Fruit fly (Drosophila melanogaster): ENCODE results near the gene Adck5.

The Adck5 gene

dm6 chr3L:11135846-11136245 is 33.8 kb upstream of the Adck5 start, which contains the start of gene IRSp53:
Gene IRSp53, plus strand, starts transcription at chr3L:11136049.
- TF ChIP-seq insv (optimal IDR thresholded peaks at IDR 0.05) (no peak), psq (optimal IDR thresholded peaks at IDR 0.05) (no peak), Myc (optimal IDR thresholded peaks at IDR 0.05) (no peak), h (optimal IDR thresholded peaks at IDR 0.05) (no peak), ttk (optimal IDR thresholded peaks at IDR 0.05) (no peak), Sin3A (optimal IDR thresholded peaks at IDR 0.05) (no peak)

dm6 chr3L:11136349-11136748 is 33.3 kb upstream of the Adck5 start:
- TF ChIP-seq psq (optimal IDR thresholded peaks at IDR 0.05): no peak
- no peak for TF ChIP-seq insv (optimal IDR thresholded peaks at IDR 0.05)
- TF ChIP-seq Myc (optimal IDR thresholded peaks at IDR 0.05): no peak
- TF ChIP-seq h (optimal IDR thresholded peaks at IDR 0.05): no peak
- TF ChIP-seq Sin3A (optimal IDR thresholded peaks at IDR 0.05): no peak
- TF ChIP-seq ttk (optimal IDR thresholded peaks at IDR 0.05): no peak

- TF ChIP-seq h (optimal IDR thresholded peaks at IDR 0.05) (no peak), ttk (optimal IDR thresholded peaks at IDR 0.05) (no peak), psq (optimal IDR thresholded peaks at IDR 0.05) (no peak), Myc (optimal IDR thresholded peaks at IDR 0.05) (no peak), insv (optimal IDR thresholded peaks at IDR 0.05) (no peak), Sin3A (optimal IDR thresholded peaks at IDR 0.05) (no peak)
Observed at dm6 chr3L:11138862-11139261, 30.8 kb upstream of the Adck5 start.

dm6 chr3L:11145065-11145464 is 24.6 kb upstream of the Adck5 start:
- TF ChIP-seq ttk (optimal IDR thresholded peaks at IDR 0.05) (no peak), psq (optimal IDR thresholded peaks at IDR 0.05) (no peak), Myc (optimal IDR thresholded peaks at IDR 0.05) (no peak), Sin3A (optimal IDR thresholded peaks at IDR 0.05) (no peak), insv (optimal IDR thresholded peaks at IDR 0.05) (no peak), h (optimal IDR thresholded peaks at IDR 0.05) (no peak)

dm6 chr3L:11147675-11148074 is 21.9 kb upstream of the Adck5 start:
- no peak for TF ChIP-seq ttk (optimal IDR thresholded peaks at IDR 0.05)
- no peak for TF ChIP-seq Sin3A (optimal IDR thresholded peaks at IDR 0.05)
- no peak for TF ChIP-seq insv (optimal IDR thresholded peaks at IDR 0.05)
- TF ChIP-seq h (optimal IDR thresholded peaks at IDR 0.05): no peak
- no peak for TF ChIP-seq Myc (optimal IDR thresholded peaks at IDR 0.05)
- TF ChIP-seq psq (optimal IDR thresholded peaks at IDR 0.05): no peak

dm6 chr3L:11148478-11149251 is 21.0 kb upstream of the Adck5 start:
- TF ChIP-seq ttk (optimal IDR thresholded peaks at IDR 0.05) (no peak), h (optimal IDR thresholded peaks at IDR 0.05) (no peak)

- TF ChIP-seq insv (optimal IDR thresholded peaks at IDR 0.05) (no peak), psq (optimal IDR thresholded peaks at IDR 0.05) (no peak), ttk (optimal IDR thresholded peaks at IDR 0.05) (no peak), Sin3A (optimal IDR thresholded peaks at IDR 0.05) (no peak), Myc (optimal IDR thresholded peaks at IDR 0.05) (no peak), h (optimal IDR thresholded peaks at IDR 0.05) (no peak)
Observed at dm6 chr3L:11150735-11151287, 18.8 kb upstream of the Adck5 start, which contains the start of gene CG6216. Gene CG6216, minus strand, starts transcription at chr3L:11150785.

dm6 chr3L:11155380-11155779 is 14.2 kb upstream of the Adck5 start:
- TF ChIP-seq insv (optimal IDR thresholded peaks at IDR 0.05) (no peak), h (optimal IDR thresholded peaks at IDR 0.05) (no peak), psq (optimal IDR thresholded peaks at IDR 0.05) (no peak), Myc (optimal IDR thresholded peaks at IDR 0.05) (no peak), ttk (optimal IDR thresholded peaks at IDR 0.05) (no peak), Sin3A (optimal IDR thresholded peaks at IDR 0.05) (no peak)

dm6 chr3L:11164899-11165298 is 4.7 kb upstream of the Adck5 start, which contains the start of gene Alg10:
Gene Alg10, plus strand, starts transcription at chr3L:11164971.
- no peak for TF ChIP-seq psq (optimal IDR thresholded peaks at IDR 0.05)
- no peak for TF ChIP-seq Myc (optimal IDR thresholded peaks at IDR 0.05)
- TF ChIP-seq ttk (optimal IDR thresholded peaks at IDR 0.05): no peak
- TF ChIP-seq Sin3A (optimal IDR thresholded peaks at IDR 0.05): no peak
- no peak for TF ChIP-seq h (optimal IDR thresholded peaks at IDR 0.05)
- TF ChIP-seq insv (optimal IDR thresholded peaks at IDR 0.05): no peak

- no peak for TF ChIP-seq psq (optimal IDR thresholded peaks at IDR 0.05)
- no peak for TF ChIP-seq Sin3A (optimal IDR thresholded peaks at IDR 0.05)
- no peak for TF ChIP-seq ttk (optimal IDR thresholded peaks at IDR 0.05)
- no peak for TF ChIP-seq insv (optimal IDR thresholded peaks at IDR 0.05)
- TF ChIP-seq h (optimal IDR thresholded peaks at IDR 0.05): no peak
- TF ChIP-seq Myc (optimal IDR thresholded peaks at IDR 0.05): no peak
Observed at dm6 chr3L:11173049-11173564, 3.5 kb downstream of the Adck5 start, which contains the start of gene CG14142. Gene CG14142, plus strand, starts transcription at chr3L:11173514.

- TF ChIP-seq h (optimal IDR thresholded peaks at IDR 0.05): no peak
- TF ChIP-seq Myc (optimal IDR thresholded peaks at IDR 0.05): no peak
- no peak for TF ChIP-seq Sin3A (optimal IDR thresholded peaks at IDR 0.05)
- no peak for TF ChIP-seq psq (optimal IDR thresholded peaks at IDR 0.05)
- no peak for TF ChIP-seq ttk (optimal IDR thresholded peaks at IDR 0.05)
- no peak for TF ChIP-seq insv (optimal IDR thresholded peaks at IDR 0.05)
Observed at dm6 chr3L:11182994-11183393, 13.4 kb downstream of the Adck5 start.

dm6 chr3L:11183965-11184364 is 14.3 kb downstream of the Adck5 start:
- TF ChIP-seq ttk (optimal IDR thresholded peaks at IDR 0.05) (no peak), Myc (optimal IDR thresholded peaks at IDR 0.05) (no peak), h (optimal IDR thresholded peaks at IDR 0.05) (no peak), Sin3A (optimal IDR thresholded peaks at IDR 0.05) (no peak), insv (optimal IDR thresholded peaks at IDR 0.05) (no peak), psq (optimal IDR thresholded peaks at IDR 0.05) (no peak)

Data from Kc167 (cell line).